Fruit fly (Drosophila melanogaster): ENCODE measurements around the gene Fpgs1.

Fpgs1 gene

dm6 chrX:12592121-12592466, 19.6 kb upstream of the Fpgs1 start, which contains the start of gene LIMK1:
Gene LIMK1 (minus strand): TSS chrX:12592193.
- no peak for TF ChIP-seq Rel (GFP tag; optimal IDR thresholded peaks at IDR 0.05)
- TF ChIP-seq Rel (tag; optimal IDR thresholded peaks at IDR 0.05), result peak; percentile 65
- no peak for TF ChIP-seq fru (GFP tag; optimal IDR thresholded peaks at IDR 0.05)

dm6 chrX:12595100-12595609, 16.5 kb upstream of the Fpgs1 start:
- TF ChIP-seq Hr83 (GFP tag; optimal IDR thresholded peaks at IDR 0.05; ENCODE audit: poor library complexity, severe bottlenecking), result no peak
- no peak for TF ChIP-seq dmrt93B (GFP tag; optimal IDR thresholded peaks at IDR 0.05)
- TF ChIP-seq Dif (GFP tag; optimal IDR thresholded peaks at IDR 0.05; ENCODE audit: partially characterized antibody), result no peak
- no peak for TF ChIP-seq Hnf4 (GFP tag; optimal IDR thresholded peaks at IDR 0.05)
- no peak for TF ChIP-seq OdsH (GFP tag; optimal IDR thresholded peaks at IDR 0.05)
- TF ChIP-seq usp (GFP tag; optimal IDR thresholded peaks at IDR 0.05), result no peak
- no peak for TF ChIP-seq pan (optimal IDR thresholded peaks at IDR 0.05)
- no peak for TF ChIP-seq GATAd (GFP tag; optimal IDR thresholded peaks at IDR 0.05)
- no peak for TF ChIP-seq woc (GFP tag; optimal IDR thresholded peaks at IDR 0.05)
- no peak for TF ChIP-seq Sp1 (GFP tag; optimal IDR thresholded peaks at IDR 0.05)
- no peak for TF ChIP-seq Abd-B (GFP tag; optimal IDR thresholded peaks at IDR 0.05)
- TF ChIP-seq rgr (GFP tag; optimal IDR thresholded peaks at IDR 0.05), result no peak
- TF ChIP-seq Rel (GFP tag; optimal IDR thresholded peaks at IDR 0.05), result no peak
- no peak for TF ChIP-seq Rel (tag; optimal IDR thresholded peaks at IDR 0.05)

- TF ChIP-seq sage (GFP tag; optimal IDR thresholded peaks at IDR 0.05), result no peak
- TF ChIP-seq Vsx2 (GFP tag; optimal IDR thresholded peaks at IDR 0.05; ENCODE audit: partially characterized antibody), result peak; percentile 96
- no peak for TF ChIP-seq CrebA (GFP tag; optimal IDR thresholded peaks at IDR 0.05; ENCODE audit: borderline replicate concordance)
- no peak for TF ChIP-seq Rel (GFP tag; optimal IDR thresholded peaks at IDR 0.05)
- no peak for TF ChIP-seq Rel (tag; optimal IDR thresholded peaks at IDR 0.05)
- TF ChIP-seq rgr (GFP tag; optimal IDR thresholded peaks at IDR 0.05), result peak; percentile 26
- no peak for TF ChIP-seq Hr78 (GFP tag; optimal IDR thresholded peaks at IDR 0.05)
- TF ChIP-seq Dif (GFP tag; optimal IDR thresholded peaks at IDR 0.05; ENCODE audit: partially characterized antibody), result no peak
- peak; percentile 34 for TF ChIP-seq Hr83 (GFP tag; optimal IDR thresholded peaks at IDR 0.05; ENCODE audit: poor library complexity, severe bottlenecking)
- TF ChIP-seq Jra (GFP tag; optimal IDR thresholded peaks at IDR 0.05), result no peak
- no peak for TF ChIP-seq tai (GFP tag; optimal IDR thresholded peaks at IDR 0.05)
- no peak for TF ChIP-seq Mio (GFP tag; optimal IDR thresholded peaks at IDR 0.05)
- TF ChIP-seq dsf (GFP tag; optimal IDR thresholded peaks at IDR 0.05; ENCODE audit: borderline replicate concordance), result no peak
- peak in 1 of 2 experiments; percentile 61 for TF ChIP-seq foxo (GFP tag; optimal IDR thresholded peaks at IDR 0.05)
- peak; percentile 66 for TF ChIP-seq HLH106 (tag; optimal IDR thresholded peaks at IDR 0.05)
- no peak for TF ChIP-seq dl (GFP tag; optimal IDR thresholded peaks at IDR 0.05; ENCODE audit: insufficient read depth in 1 of 2, partially characterized antibody in 2 of 2)
- no peak for TF ChIP-seq Dfd (GFP tag; optimal IDR thresholded peaks at IDR 0.05)
- TF ChIP-seq GATAd (GFP tag; optimal IDR thresholded peaks at IDR 0.05), result no peak
- TF ChIP-seq Sp1 (GFP tag; optimal IDR thresholded peaks at IDR 0.05), result peak; percentile 28
- TF ChIP-seq CG32264 (GFP tag; optimal IDR thresholded peaks at IDR 0.05), result no peak
- TF ChIP-seq pan (optimal IDR thresholded peaks at IDR 0.05), result no peak
- no peak for TF ChIP-seq OdsH (GFP tag; optimal IDR thresholded peaks at IDR 0.05)
- no peak for TF ChIP-seq brk (GFP tag; optimal IDR thresholded peaks at IDR 0.05)
- no peak for TF ChIP-seq h (GFP tag; optimal IDR thresholded peaks at IDR 0.05)
- no peak for TF ChIP-seq usp (GFP tag; optimal IDR thresholded peaks at IDR 0.05)
- TF ChIP-seq br (GFP tag; optimal IDR thresholded peaks at IDR 0.05), result no peak
- no peak for TF ChIP-seq Hnf4 (GFP tag; optimal IDR thresholded peaks at IDR 0.05)
- TF ChIP-seq psq (GFP tag; optimal IDR thresholded peaks at IDR 0.05), result peak; percentile 37
- no peak for TF ChIP-seq lola (GFP tag; optimal IDR thresholded peaks at IDR 0.05)
- TF ChIP-seq N (GFP tag; optimal IDR thresholded peaks at IDR 0.05), result no peak
- TF ChIP-seq Abd-B (GFP tag; optimal IDR thresholded peaks at IDR 0.05), result no peak
- no peak for TF ChIP-seq Myc (optimal IDR thresholded peaks at IDR 0.05)
- no peak for TF ChIP-seq jim (GFP tag; optimal IDR thresholded peaks at IDR 0.05)
- no peak for TF ChIP-seq fru (GFP tag; optimal IDR thresholded peaks at IDR 0.05)
- TF ChIP-seq woc (GFP tag; optimal IDR thresholded peaks at IDR 0.05), result peak; percentile 27
- peak; percentile 19 for TF ChIP-seq sv (GFP tag; optimal IDR thresholded peaks at IDR 0.05)
- TF ChIP-seq dmrt93B (GFP tag; optimal IDR thresholded peaks at IDR 0.05), result peak; percentile 54
- peak; percentile 30 for TF ChIP-seq CG9705 (GFP tag; optimal IDR thresholded peaks at IDR 0.05)
- peak; percentile 12 for TF ChIP-seq ey (GFP tag; optimal IDR thresholded peaks at IDR 0.05)
These were observed 15.9 kb upstream of the Fpgs1 start, which contains the start of the genes CG1824 and Sec16 for dm6 chrX:12595610-12596336. Gene CG1824 (minus strand): TSS chrX:12595624. Gene Sec16 (plus strand): TSS chrX:12596047.

Measured in whole organism, wandering third instar larva.